ENCODE assay signal across 2 fruit fly cellular contexts in the genomic region with DNA sequence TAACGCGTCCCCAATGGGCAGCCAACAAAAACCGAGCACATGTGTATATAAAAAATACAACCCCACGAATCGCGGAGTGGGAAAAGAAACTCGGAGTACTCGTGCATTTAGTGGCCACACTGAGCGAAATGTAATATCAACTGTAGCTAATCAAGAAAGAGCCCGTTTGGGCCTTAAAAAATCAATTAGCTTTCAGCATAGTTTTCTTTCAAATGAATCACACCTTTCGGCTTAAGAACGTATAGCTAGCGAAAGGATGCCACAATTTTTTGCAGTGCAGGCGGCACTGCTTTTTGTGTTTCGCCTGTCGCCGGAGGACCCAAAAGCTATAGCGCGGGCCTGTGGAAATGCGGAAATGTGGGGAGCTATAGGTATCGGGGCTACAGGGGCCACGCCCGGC.
TF ChIP-seq lines count a peak whose summit lies in the region.

No protein-coding gene starts in this region.

TF ChIP-seq in whole organism, embryonic, 481 proteins besides CTCF, POLR2A, EP300 and RAD21 (continued from another document and continues in another):
- no peak for TF ChIP-seq peb (GFP tag; IDR thresholded peaks at IDR 0.05; lab: Robert Waterston, UW)
- TF ChIP-seq seq (GFP tag; IDR thresholded peaks at IDR 0.05; lab: Robert Waterston, UW): no peak
- no peak for TF ChIP-seq CG30020 (tag; optimal IDR thresholded peaks at IDR 0.05; lab: Kevin White, UChicago)
- no peak for TF ChIP-seq CG33557 (GFP tag; optimal IDR thresholded peaks at IDR 0.05; lab: Kevin White, UChicago)
- no peak for TF ChIP-seq oc (tag; optimal IDR thresholded peaks at IDR 0.05; lab: Kevin White, UChicago)
- peak; percentile 40 for TF ChIP-seq fd96Cb (tag; optimal IDR thresholded peaks at IDR 0.05; lab: Kevin White, UChicago)
- no peak for TF ChIP-seq CG31365 (tag; optimal IDR thresholded peaks at IDR 0.05; lab: Kevin White, UChicago)
- TF ChIP-seq tll (GFP tag; optimal IDR thresholded peaks at IDR 0.05; lab: Kevin White, UChicago): no peak
- TF ChIP-seq B-H1 (GFP tag; IDR thresholded peaks at IDR 0.05; lab: Robert Waterston, UW): no peak; the same call in 2 of the 3 replicates
- TF ChIP-seq CG15696 (tag; optimal IDR thresholded peaks at IDR 0.05; lab: Kevin White, UChicago): no peak
- no peak for TF ChIP-seq Fer1 (GFP tag; optimal IDR thresholded peaks at IDR 0.05; lab: Kevin White, UChicago)
- TF ChIP-seq pnt (GFP tag; optimal IDR thresholded peaks at IDR 0.05; lab: Kevin White, UChicago): no peak
- TF ChIP-seq Fer2 (tag; optimal IDR thresholded peaks at IDR 0.05; lab: Kevin White, UChicago): no peak
- no peak for TF ChIP-seq CG1647 (GFP tag; optimal IDR thresholded peaks at IDR 0.05; lab: Kevin White, UChicago)
- no peak; the same call in 1 of the 2 replicates for TF ChIP-seq Ravus (GFP tag; IDR thresholded peaks at IDR 0.05; lab: Robert Waterston, UW)
- no peak for TF ChIP-seq Hand (GFP tag; optimal IDR thresholded peaks at IDR 0.05; lab: Kevin White, UChicago)
- 0 out of 3 replicates have a peak, but pooled peaks have one; percentile 10 for TF ChIP-seq otp (GFP tag; IDR thresholded peaks at IDR 0.05; lab: Robert Waterston, UW)
- TF ChIP-seq klu (GFP tag; IDR thresholded peaks at IDR 0.05; lab: Robert Waterston, UW): no peak
- TF ChIP-seq CG2875 (GFP tag; optimal IDR thresholded peaks at IDR 0.05; lab: Kevin White, UChicago): no peak
- TF ChIP-seq CG11456 (GFP tag; IDR thresholded peaks at IDR 0.05; lab: Robert Waterston, UW): peak; percentile 20; the same call in 1 of the 3 replicates
- no peak for TF ChIP-seq CG34376 (GFP tag; optimal IDR thresholded peaks at IDR 0.05; lab: Kevin White, UChicago)
- no peak for TF ChIP-seq mirr (GFP tag; optimal IDR thresholded peaks at IDR 0.05; lab: Kevin White, UChicago)
- no peak for TF ChIP-seq CG10431 (GFP tag; optimal IDR thresholded peaks at IDR 0.05; lab: Kevin White, UChicago)
- no peak for TF ChIP-seq CG6654 (GFP tag; optimal IDR thresholded peaks at IDR 0.05; lab: Kevin White, UChicago)
- TF ChIP-seq Abd-B (GFP tag; optimal IDR thresholded peaks at IDR 0.05; lab: Kevin White, UChicago): no peak
- TF ChIP-seq Blimp-1 (GFP tag; optimal IDR thresholded peaks at IDR 0.05; lab: Kevin White, UChicago): peak; percentile 31
- TF ChIP-seq sc (optimal IDR thresholded peaks at IDR 0.05; lab: Kevin White, UChicago): no peak
- TF ChIP-seq sc (GFP tag; optimal IDR thresholded peaks at IDR 0.05; lab: Kevin White, UChicago): no peak
- no peak for TF ChIP-seq chinmo (GFP tag; IDR thresholded peaks at IDR 0.05; lab: Robert Waterston, UW; ENCODE audit: partially characterized antibody)
- TF ChIP-seq eyg (GFP tag; optimal IDR thresholded peaks at IDR 0.05; lab: Kevin White, UChicago): no peak
- peak; percentile 35 for TF ChIP-seq Oli (tag; optimal IDR thresholded peaks at IDR 0.05; lab: Kevin White, UChicago)
- TF ChIP-seq luna (GFP tag; optimal IDR thresholded peaks at IDR 0.05; lab: Kevin White, UChicago): no peak
- no peak for TF ChIP-seq CG1832 (GFP tag; optimal IDR thresholded peaks at IDR 0.05; lab: Kevin White, UChicago)
- TF ChIP-seq CG4854 (GFP tag; optimal IDR thresholded peaks at IDR 0.05; lab: Kevin White, UChicago): no peak
- no peak for TF ChIP-seq Trl (optimal IDR thresholded peaks at IDR 0.05; lab: Kevin White, UChicago)
- no peak for TF ChIP-seq Trl (GFP tag; optimal IDR thresholded peaks at IDR 0.05; lab: Kevin White, UChicago)
- TF ChIP-seq sna (GFP tag; IDR thresholded peaks at IDR 0.05; lab: Robert Waterston, UW; ENCODE audit: partially characterized antibody): no peak
- no peak for TF ChIP-seq CG4328 (GFP tag; optimal IDR thresholded peaks at IDR 0.05; lab: Kevin White, UChicago)
- peak; percentile 38 for TF ChIP-seq CG1603 (tag; optimal IDR thresholded peaks at IDR 0.05; lab: Kevin White, UChicago)
- TF ChIP-seq ash1 (GFP tag; optimal IDR thresholded peaks at IDR 0.05; lab: Kevin White, UChicago): no peak
- TF ChIP-seq disco-r (GFP tag; optimal IDR thresholded peaks at IDR 0.05; lab: Kevin White, UChicago): no peak
- no peak for TF ChIP-seq CG13775 (GFP tag; optimal IDR thresholded peaks at IDR 0.05; lab: Kevin White, UChicago)
- no peak for TF ChIP-seq Opbp (GFP tag; IDR thresholded peaks at IDR 0.05; lab: Robert Waterston, UW; ENCODE audit: partially characterized antibody)
- no peak for TF ChIP-seq Poxn (GFP tag; IDR thresholded peaks at IDR 0.05; lab: Robert Waterston, UW)
- no peak for TF ChIP-seq CG1602 (GFP tag; optimal IDR thresholded peaks at IDR 0.05; lab: Kevin White, UChicago)
- TF ChIP-seq Camta (GFP tag; optimal IDR thresholded peaks at IDR 0.05; lab: Kevin White, UChicago): no peak
- TF ChIP-seq CG15269 (tag; optimal IDR thresholded peaks at IDR 0.05; lab: Kevin White, UChicago): peak; percentile 39
- TF ChIP-seq CG11398 (GFP tag; optimal IDR thresholded peaks at IDR 0.05; lab: Kevin White, UChicago): no peak
- TF ChIP-seq jing (GFP tag; optimal IDR thresholded peaks at IDR 0.05; lab: Kevin White, UChicago): no peak
- no peak for TF ChIP-seq sens-2 (GFP tag; IDR thresholded peaks at IDR 0.05; lab: Robert Waterston, UW)
- no peak for TF ChIP-seq CG15601 (tag; optimal IDR thresholded peaks at IDR 0.05; lab: Kevin White, UChicago)
- no peak for TF ChIP-seq NK7.1 (GFP tag; optimal IDR thresholded peaks at IDR 0.05; lab: Kevin White, UChicago)
- TF ChIP-seq Xrp1 (GFP tag; IDR thresholded peaks at IDR 0.05; lab: Robert Waterston, UW): peak; percentile 40; the same call in 1 of the 2 replicates
- TF ChIP-seq aop (GFP tag; IDR thresholded peaks at IDR 0.05; lab: Robert Waterston, UW): no peak
- TF ChIP-seq ham (GFP tag; IDR thresholded peaks at IDR 0.05; lab: Robert Waterston, UW): no peak
- TF ChIP-seq CG14860 (GFP tag; IDR thresholded peaks at IDR 0.05; lab: Robert Waterston, UW; ENCODE audit: partially characterized antibody): no peak
- TF ChIP-seq CG13424 (tag; optimal IDR thresholded peaks at IDR 0.05; lab: Kevin White, UChicago): peak; percentile 31
- no peak for TF ChIP-seq CG7987 (GFP tag; optimal IDR thresholded peaks at IDR 0.05; lab: Kevin White, UChicago)
- no peak for TF ChIP-seq eve (GFP tag; optimal IDR thresholded peaks at IDR 0.05; lab: Kevin White, UChicago)
- TF ChIP-seq CG31441 (GFP tag; IDR thresholded peaks at IDR 0.05; lab: Robert Waterston, UW): peak; percentile 43; the same call in 1 of the 2 replicates
- peak; percentile 35 for TF ChIP-seq bcd (GFP tag; optimal IDR thresholded peaks at IDR 0.05; lab: Kevin White, UChicago)
- TF ChIP-seq ATbp (GFP tag; optimal IDR thresholded peaks at IDR 0.05; lab: Kevin White, UChicago): peak; percentile 28
- no peak for TF ChIP-seq ro (GFP tag; IDR thresholded peaks at IDR 0.05; lab: Robert Waterston, UW)
- TF ChIP-seq Oaz (GFP tag; IDR thresholded peaks at IDR 0.05; lab: Robert Waterston, UW): no peak
- peak; percentile 14 for TF ChIP-seq Hr3 (GFP tag; optimal IDR thresholded peaks at IDR 0.05; lab: Kevin White, UChicago)
- no peak for TF ChIP-seq Stat92E (GFP tag; optimal IDR thresholded peaks at IDR 0.05; lab: Kevin White, UChicago)

TF ChIP-seq in whole organism, prepupa, 60 proteins besides CTCF, POLR2A, EP300 and RAD21 (continued from another document):
- 0 out of 3 replicates have a peak, but pooled peaks have one; percentile 27 for TF ChIP-seq CG8119 (GFP tag; IDR thresholded peaks at IDR 0.05; lab: Robert Waterston, UW)
- peak; percentile 37; the same call in 1 of the 2 replicates for TF ChIP-seq CG15336 (GFP tag; IDR thresholded peaks at IDR 0.05; lab: Robert Waterston, UW)
- TF ChIP-seq acj6 (GFP tag; optimal IDR thresholded peaks at IDR 0.05; lab: Kevin White, UChicago): peak; percentile 4
- TF ChIP-seq fd59A (GFP tag; optimal IDR thresholded peaks at IDR 0.05; lab: Kevin White, UChicago): peak; percentile 17
- peak; percentile 56 for TF ChIP-seq Eip78C (GFP tag; lab: Kevin White, UChicago)
- peak; percentile 39; the same call in 1 of the 3 replicates for TF ChIP-seq eg (GFP tag; IDR thresholded peaks at IDR 0.05; lab: Robert Waterston, UW)
- peak in 1 of 2 experiments; percentile 10 for TF ChIP-seq ss (GFP tag; optimal IDR thresholded peaks at IDR 0.05; lab: Kevin White, UChicago)
- TF ChIP-seq CG6792 (GFP tag; optimal IDR thresholded peaks at IDR 0.05; lab: Kevin White, UChicago): peak; percentile 24
- TF ChIP-seq Gug (GFP tag; IDR thresholded peaks at IDR 0.05; lab: Robert Waterston, UW): no peak
- TF ChIP-seq fd85E (GFP tag; optimal IDR thresholded peaks at IDR 0.05; lab: Kevin White, UChicago): no peak
- TF ChIP-seq Ets21C (GFP tag; optimal IDR thresholded peaks at IDR 0.05; lab: Kevin White, UChicago): no peak
- TF ChIP-seq Sox14 (GFP tag; optimal IDR thresholded peaks at IDR 0.05; lab: Kevin White, UChicago): peak; percentile 7
- peak; percentile 51 for TF ChIP-seq CG32006 (GFP tag; optimal IDR thresholded peaks at IDR 0.05; lab: Kevin White, UChicago)
- peak; percentile 21 for TF ChIP-seq cyc (GFP tag; optimal IDR thresholded peaks at IDR 0.05; lab: Kevin White, UChicago)
- peak; percentile 19 for TF ChIP-seq Sox102F (GFP tag; optimal IDR thresholded peaks at IDR 0.05; lab: Kevin White, UChicago)
- TF ChIP-seq dsx (GFP tag; optimal IDR thresholded peaks at IDR 0.05; lab: Kevin White, UChicago; ENCODE audit: poor library complexity, severe bottlenecking): no peak
- no peak for TF ChIP-seq CG6163 (GFP tag; IDR thresholded peaks at IDR 0.05; lab: Robert Waterston, UW)
- TF ChIP-seq topi (GFP tag; optimal IDR thresholded peaks at IDR 0.05; lab: Kevin White, UChicago): peak; percentile 0
- no peak for TF ChIP-seq CG9139 (GFP tag; optimal IDR thresholded peaks at IDR 0.05; lab: Kevin White, UChicago)
- peak; percentile 46 for TF ChIP-seq CG3919 (GFP tag; optimal IDR thresholded peaks at IDR 0.05; lab: Kevin White, UChicago)
- TF ChIP-seq esn (GFP tag; optimal IDR thresholded peaks at IDR 0.05; lab: Kevin White, UChicago): peak; percentile 27
- peak; percentile 9 for TF ChIP-seq CG3032 (tag; optimal IDR thresholded peaks at IDR 0.05; lab: Kevin White, UChicago)
- TF ChIP-seq Hr39 (GFP tag; optimal IDR thresholded peaks at IDR 0.05; lab: Kevin White, UChicago): peak; percentile 27
TF ChIP-seq in whole organism, prepupa: peak in this region for 31.
